Worm (Caenorhabditis elegans): ENCODE data around the gene npr-41.

npr-41 gene

DNA sequence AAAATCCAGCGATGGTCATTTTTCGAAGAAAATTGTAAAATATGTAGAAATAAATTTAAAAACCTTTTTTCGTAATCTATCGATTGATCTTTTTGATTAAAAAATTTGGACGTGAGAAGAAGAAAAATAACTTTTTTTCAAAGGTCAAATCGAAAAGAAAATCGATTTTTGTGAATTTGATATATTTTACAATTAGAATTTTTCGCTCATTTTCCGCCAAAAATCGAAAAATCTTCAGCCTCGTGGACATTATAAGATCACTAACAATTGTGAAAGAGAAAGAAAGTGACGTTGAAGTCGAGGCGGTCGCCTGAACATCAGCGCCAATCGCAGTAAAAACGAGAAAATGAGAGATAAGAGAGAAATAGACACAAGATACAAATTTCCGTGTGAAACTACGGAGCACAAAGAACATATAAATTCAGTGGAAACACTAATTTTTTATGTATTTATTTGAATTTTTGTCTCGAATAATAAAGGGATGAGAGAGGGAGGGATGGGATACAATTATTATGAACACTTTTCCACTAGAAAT is 40.8 kb upstream of the npr-41 start, which contains the start of gene cisd-1:
TSS of gene cisd-1 (minus strand) at position 51 of the 535 bp plus-strand sequence.
- TF ChIP-seq sma-9 (GFP tag; optimal IDR thresholded peaks at IDR 0.05) = peak; percentile 17
- no peak for TF ChIP-seq sma-9 (tag; optimal IDR thresholded peaks at IDR 0.05)
- peak; percentile 21 for TF ChIP-seq C34F6.9 (tag; optimal IDR thresholded peaks at IDR 0.05)
- TF ChIP-seq F13H6.1 (tag; optimal IDR thresholded peaks at IDR 0.05) = no peak
- no peak for TF ChIP-seq gmeb-1 (tag; optimal IDR thresholded peaks at IDR 0.05)
- no peak for TF ChIP-seq egl-27 (tag; optimal IDR thresholded peaks at IDR 0.05)
- no peak for TF ChIP-seq blmp-1 (tag; optimal IDR thresholded peaks at IDR 0.05; ENCODE audit: insufficient read depth)
- no peak for TF ChIP-seq elt-1 (tag; optimal IDR thresholded peaks at IDR 0.05)
- peak; percentile 58 for TF ChIP-seq fos-1 (tag; optimal IDR thresholded peaks at IDR 0.05)
- TF ChIP-seq aly-2 (tag; optimal IDR thresholded peaks at IDR 0.05) = no peak
- no peak for TF ChIP-seq ceh-16 (tag; optimal IDR thresholded peaks at IDR 0.05)
- peak in 1 of 2 experiments; percentile 14 for TF ChIP-seq lsy-2 (tag; optimal IDR thresholded peaks at IDR 0.05)
- no peak for TF ChIP-seq nhr-237 (tag; optimal IDR thresholded peaks at IDR 0.05)
- no peak for TF ChIP-seq nhr-12 (tag; optimal IDR thresholded peaks at IDR 0.05)
- TF ChIP-seq crh-2 (tag; optimal IDR thresholded peaks at IDR 0.05) = peak; percentile 40
- no peak for TF ChIP-seq nhr-25 (tag; optimal IDR thresholded peaks at IDR 0.05)
- TF ChIP-seq ZK546.5 (tag; optimal IDR thresholded peaks at IDR 0.05) = no peak

DNA sequence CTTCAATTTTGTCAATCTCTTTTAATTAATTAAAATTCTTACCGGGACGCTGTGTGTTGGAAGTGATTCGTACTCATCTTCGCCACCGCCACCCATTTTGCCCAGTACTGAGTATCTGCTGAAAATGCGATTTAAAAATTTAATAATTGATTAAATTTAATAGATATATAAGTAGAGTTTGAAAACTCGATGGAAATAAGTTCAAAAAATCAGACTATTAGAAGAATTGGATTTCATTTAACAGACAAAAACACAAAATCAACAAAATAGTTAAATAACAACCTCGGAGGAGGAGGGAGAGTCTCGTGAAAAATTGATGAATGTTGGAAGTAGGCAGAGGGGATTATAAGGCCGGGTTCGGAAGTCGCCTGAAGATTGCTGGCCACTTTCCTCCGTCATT is 38.6 kb upstream of the npr-41 start, which contains the start of gene mfn-1:
TSS of gene mfn-1 (minus strand) at position 101 of the 400 bp plus-strand sequence.
- no peak for TF ChIP-seq egl-27 (tag; optimal IDR thresholded peaks at IDR 0.05)
- TF ChIP-seq peb-1 (tag; optimal IDR thresholded peaks at IDR 0.05) = no peak
- TF ChIP-seq dmd-4 (tag; optimal IDR thresholded peaks at IDR 0.05) = no peak
- no peak for TF ChIP-seq lsy-2 (tag; optimal IDR thresholded peaks at IDR 0.05)
- TF ChIP-seq ceh-16 (tag; optimal IDR thresholded peaks at IDR 0.05) = no peak
- TF ChIP-seq ceh-82 (tag; optimal IDR thresholded peaks at IDR 0.05) = no peak
- no peak for TF ChIP-seq zag-1 (tag; optimal IDR thresholded peaks at IDR 0.05)
- no peak for TF ChIP-seq alr-1 (tag; optimal IDR thresholded peaks at IDR 0.05)
- no peak for TF ChIP-seq skn-1 (tag; optimal IDR thresholded peaks at IDR 0.05)
- no peak for TF ChIP-seq snpc-4 (tag; optimal IDR thresholded peaks at IDR 0.05)
- TF ChIP-seq ztf-1 (GFP tag; conservative IDR thresholded peaks at IDR 0.05) = no peak
- TF ChIP-seq sma-3 (GFP tag; optimal IDR thresholded peaks at IDR 0.05) = no peak
- no peak for TF ChIP-seq nhr-23 (tag; optimal IDR thresholded peaks at IDR 0.05)
- TF ChIP-seq sem-4 (tag; optimal IDR thresholded peaks at IDR 0.05) = no peak
- TF ChIP-seq mab-5 (tag; optimal IDR thresholded peaks at IDR 0.05) = no peak
- TF ChIP-seq F13H6.1 (tag; optimal IDR thresholded peaks at IDR 0.05) = no peak
- TF ChIP-seq C34F6.9 (tag; optimal IDR thresholded peaks at IDR 0.05) = no peak

DNA sequence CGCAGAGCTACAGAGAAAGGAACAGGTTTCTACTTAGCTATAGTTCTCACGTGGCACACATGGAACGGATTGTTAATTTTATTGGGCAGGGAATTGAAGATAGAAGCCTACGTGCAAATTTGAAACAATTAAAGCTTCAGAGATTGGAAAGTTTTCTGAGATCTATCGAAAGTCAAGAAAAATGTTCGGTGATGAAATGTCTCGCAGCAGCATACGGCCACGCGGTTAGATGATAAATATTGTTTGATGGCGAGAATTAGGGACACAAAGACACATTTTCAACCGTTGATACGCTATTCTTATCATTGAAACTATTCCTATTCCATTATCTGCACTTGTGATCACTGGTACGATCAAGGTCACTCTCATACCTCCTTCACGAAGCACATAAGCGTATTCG is 37.9 kb upstream of the npr-41 start:
- TF ChIP-seq ztf-11 (tag; optimal IDR thresholded peaks at IDR 0.05) = no peak
- TF ChIP-seq lin-13 (GFP tag; optimal IDR thresholded peaks at IDR 0.05) = no peak
- peak; percentile 21 for TF ChIP-seq sem-4 (tag; optimal IDR thresholded peaks at IDR 0.05)
- no peak for TF ChIP-seq elt-1 (tag; optimal IDR thresholded peaks at IDR 0.05)
- TF ChIP-seq zag-1 (tag; optimal IDR thresholded peaks at IDR 0.05) = no peak
- no peak for TF ChIP-seq egl-27 (tag; optimal IDR thresholded peaks at IDR 0.05)
- TF ChIP-seq skn-1 (tag; optimal IDR thresholded peaks at IDR 0.05) = no peak
- peak in 1 of 2 experiments; percentile 23 for TF ChIP-seq lsy-2 (tag; optimal IDR thresholded peaks at IDR 0.05)
- no peak for TF ChIP-seq nhr-6 (tag; optimal IDR thresholded peaks at IDR 0.05)
- no peak for TF ChIP-seq unc-62 (GFP tag; optimal IDR thresholded peaks at IDR 0.05)
- no peak for TF ChIP-seq nhr-12 (tag; optimal IDR thresholded peaks at IDR 0.05)
- TF ChIP-seq alr-1 (tag; optimal IDR thresholded peaks at IDR 0.05) = no peak
- TF ChIP-seq mbf-1 (tag; optimal IDR thresholded peaks at IDR 0.05) = no peak
- peak in 1 of 2 experiments; percentile 55 for TF ChIP-seq mdl-1 (tag; optimal IDR thresholded peaks at IDR 0.05)
- TF ChIP-seq unc-55 (GFP tag; optimal IDR thresholded peaks at IDR 0.05) = no peak
- TF ChIP-seq ama-1 (optimal IDR thresholded peaks at IDR 0.05) = no peak
- peak; percentile 62 for TF ChIP-seq nhr-25 (tag; optimal IDR thresholded peaks at IDR 0.05)
- TF ChIP-seq F13H6.1 (tag; optimal IDR thresholded peaks at IDR 0.05) = no peak
- TF ChIP-seq ceh-16 (tag; optimal IDR thresholded peaks at IDR 0.05) = no peak
- no peak for TF ChIP-seq lin-11 (tag; optimal IDR thresholded peaks at IDR 0.05)
- TF ChIP-seq ZK546.5 (tag; optimal IDR thresholded peaks at IDR 0.05) = no peak
- no peak for TF ChIP-seq ceh-82 (tag; optimal IDR thresholded peaks at IDR 0.05)
- TF ChIP-seq dmd-4 (tag; optimal IDR thresholded peaks at IDR 0.05) = no peak
- peak; percentile 42 for TF ChIP-seq crh-2 (tag; optimal IDR thresholded peaks at IDR 0.05)
- TF ChIP-seq ztf-4 (tag; optimal IDR thresholded peaks at IDR 0.05) = no peak
- peak; percentile 53 for TF ChIP-seq sma-3 (GFP tag; optimal IDR thresholded peaks at IDR 0.05)
- TF ChIP-seq nhr-10 (tag; optimal IDR thresholded peaks at IDR 0.05) = no peak
- no peak for TF ChIP-seq nhr-237 (tag; optimal IDR thresholded peaks at IDR 0.05)
- no peak for TF ChIP-seq elt-3 (tag; optimal IDR thresholded peaks at IDR 0.05)
- TF ChIP-seq nhr-23 (tag; optimal IDR thresholded peaks at IDR 0.05) = no peak
- TF ChIP-seq Y55F3AM.14 (GFP tag; optimal IDR thresholded peaks at IDR 0.05) = no peak
- no peak for TF ChIP-seq ztf-1 (GFP tag; conservative IDR thresholded peaks at IDR 0.05)
- peak; percentile 25 for TF ChIP-seq gmeb-1 (tag; optimal IDR thresholded peaks at IDR 0.05)
- TF ChIP-seq aly-2 (tag; optimal IDR thresholded peaks at IDR 0.05) = no peak
- no peak for TF ChIP-seq R02D3.7 (tag; optimal IDR thresholded peaks at IDR 0.05)
- TF ChIP-seq unc-39 (tag; optimal IDR thresholded peaks at IDR 0.05) = no peak
- TF ChIP-seq fos-1 (tag; optimal IDR thresholded peaks at IDR 0.05) = peak; percentile 81
- peak; percentile 80 for TF ChIP-seq sma-9 (GFP tag; optimal IDR thresholded peaks at IDR 0.05)
- no peak for TF ChIP-seq sma-9 (tag; optimal IDR thresholded peaks at IDR 0.05)
- no peak for TF ChIP-seq lin-39 (tag; optimal IDR thresholded peaks at IDR 0.05)
- peak; percentile 21 for TF ChIP-seq C34F6.9 (tag; optimal IDR thresholded peaks at IDR 0.05)
- TF ChIP-seq nhr-77 (tag; optimal IDR thresholded peaks at IDR 0.05) = no peak

Data from whole organism, L2 larva.